Fruit fly (Drosophila melanogaster): ENCODE measurements around the gene alpha-Est4.

- no peak for TF ChIP-seq HLH3B (GFP tag; IDR thresholded peaks at IDR 0.05)
- TF ChIP-seq CG3407 (GFP tag; optimal IDR thresholded peaks at IDR 0.05), result no peak
- TF ChIP-seq CG10209 (GFP tag; optimal IDR thresholded peaks at IDR 0.05), result no peak
- TF ChIP-seq repo (GFP tag; optimal IDR thresholded peaks at IDR 0.05), result no peak
- no peak for TF ChIP-seq fd96Cb (tag; optimal IDR thresholded peaks at IDR 0.05)
- TF ChIP-seq ro (GFP tag; IDR thresholded peaks at IDR 0.05), result no peak
Measured at dm6 chr3R:7493171-7493570, 45.2 kb downstream of the alpha-Est4 start, which contains the start of gene CG42656.

Measured in whole organism, embryonic.